Fruit fly (Drosophila melanogaster) whole organism, embryonic: ENCODE results near the gene Cdk5alpha.

Experiments used
- BtbVII ChIP-seq: fragments of 200-800 bp; sonication (Bioruptor generic); optimal IDR thresholded peaks from 3 replicates; lab custom pipeline; 2017; ENCODE audit warnings: missing biosample characterization, mild to moderate bottlenecking, missing genetic modification characterization
- Bteb2 ChIP-seq: fragments of 200-800 bp; sonication (Bioruptor generic); optimal IDR thresholded peaks from 2 replicates; lab custom pipeline; 2016; ENCODE audit warnings: missing biosample characterization, missing genetic modification characterization
- C15 ChIP-seq: fragments of 200-800 bp; sonication (Bioruptor generic); IDR thresholded peaks from 3 replicates; pipeline ENCODE4 v1.3.6; 2022; ENCODE audit warnings: missing biosample characterization, missing genetic modification characterization
- CG10147 ChIP-seq: fragments of 200-800 bp; sonication (Bioruptor generic); optimal IDR thresholded peaks from 2 replicates; lab custom pipeline; 2019; ENCODE audit warnings: missing biosample characterization, mild to moderate bottlenecking, missing genetic modification characterization, moderate library complexity
- CG10654 ChIP-seq: fragments of 200-800 bp; sonication (Bioruptor generic); optimal IDR thresholded peaks from 2 replicates; lab custom pipeline; 2016; ENCODE audit warnings: missing biosample characterization, missing genetic modification characterization
- CG12104 ChIP-seq: fragments of 200-800 bp; sonication (Bioruptor generic); optimal IDR thresholded peaks from 3 replicates; lab custom pipeline; 2016; ENCODE audit warnings: missing biosample characterization, missing genetic modification characterization
- CG12236 ChIP-seq: fragments of 200-800 bp; sonication (Bioruptor generic); optimal IDR thresholded peaks from 2 replicates; lab custom pipeline; 2016; ENCODE audit warnings: missing biosample characterization, missing genetic modification characterization
- CG13624 ChIP-seq: fragments of 200-800 bp; sonication (Bioruptor generic); optimal IDR thresholded peaks from 2 replicates; lab custom pipeline; 2016; ENCODE audit warnings: missing biosample characterization, missing genetic modification characterization
- CG15696 ChIP-seq: fragments of 200-800 bp; sonication (Bioruptor generic); optimal IDR thresholded peaks from 2 replicates; lab custom pipeline; 2019; ENCODE audit warnings: missing biosample characterization, mild to moderate bottlenecking, missing genetic modification characterization, moderate library complexity
- CG1602 ChIP-seq: fragments of 200-800 bp; sonication (Bioruptor generic); optimal IDR thresholded peaks from 3 replicates; lab custom pipeline; 2016; ENCODE audit warnings: missing biosample characterization, missing genetic modification characterization
- CG2889 ChIP-seq: fragments of 200-800 bp; sonication (Bioruptor generic); IDR thresholded peaks from 3 replicates; pipeline ENCODE4 v1.3.6; 2022; ENCODE audit warnings: missing biosample characterization, missing genetic modification characterization
- CG30403 ChIP-seq: fragments of 200-800 bp; sonication (Bioruptor generic); optimal IDR thresholded peaks from 3 replicates; lab custom pipeline; 2016; ENCODE audit warnings: missing biosample characterization, missing genetic modification characterization
- CG33213 ChIP-seq: fragments of 200-800 bp; sonication (Bioruptor generic); optimal IDR thresholded peaks from 3 replicates; lab custom pipeline; 2016; ENCODE audit warnings: missing biosample characterization, missing genetic modification characterization
- CG4617 ChIP-seq: fragments of 200-800 bp; sonication (Bioruptor generic); optimal IDR thresholded peaks from 3 replicates; lab custom pipeline; 2016; ENCODE audit warnings: missing biosample characterization, missing genetic modification characterization, borderline replicate concordance
- CG8924 ChIP-seq: fragments of 200-800 bp; optimal IDR thresholded peaks from 3 replicates; lab custom pipeline; 2019; ENCODE audit warnings: missing biosample characterization, mild to moderate bottlenecking, missing genetic modification characterization, moderate library complexity
- Camta ChIP-seq: fragments of 200-800 bp; sonication (Bioruptor generic); optimal IDR thresholded peaks from 2 replicates; lab custom pipeline; 2016; ENCODE audit warnings: missing biosample characterization, missing genetic modification characterization
- Deaf1 ChIP-seq: fragments of 200-800 bp; optimal IDR thresholded peaks from 3 replicates; lab custom pipeline; 2019; ENCODE audit warnings: missing biosample characterization, mild to moderate bottlenecking, missing genetic modification characterization, moderate library complexity
- Dfd ChIP-seq, 2 experiments: fragments of >200 bp; optimal IDR thresholded peaks; 2 replicates each; lab custom pipeline; 2017; ENCODE audit warnings: missing biosample characterization in 2 of 2, missing genetic modification characterization in 2 of 2
- Dll ChIP-seq: fragments of 200-800 bp; sonication (Bioruptor generic); IDR thresholded peaks from 4 replicates; pipeline ENCODE4 v1.3.6; 2022; ENCODE audit warnings: missing biosample characterization, missing genetic modification characterization; ENCODE audit not compliant: partially characterized antibody
- ERR ChIP-seq: fragments of 200-800 bp; sonication (Bioruptor generic); optimal IDR thresholded peaks from 2 replicates; lab custom pipeline; 2016; ENCODE audit warnings: missing biosample characterization, missing genetic modification characterization
- Ets65A ChIP-seq: fragments of 200-800 bp; sonication (Bioruptor generic); peaks from one replicate; lab custom pipeline; 2016; ENCODE audit warnings: missing biosample characterization, missing genetic modification characterization
- Ets97D ChIP-seq: fragments of 200-800 bp; sonication (Bioruptor generic); optimal IDR thresholded peaks from 3 replicates; lab custom pipeline; 2016; ENCODE audit warnings: missing biosample characterization, missing genetic modification characterization
- HLH4C ChIP-seq: fragments of 200-800 bp; sonication (Bioruptor generic); IDR thresholded peaks from 3 replicates; pipeline ENCODE4 v1.3.6; 2022; ENCODE audit warnings: missing biosample characterization, missing genetic modification characterization; ENCODE audit not compliant: partially characterized antibody
- cato ChIP-seq: fragments of 200-800 bp; sonication (Bioruptor generic); optimal IDR thresholded peaks from 2 replicates; lab custom pipeline; 2016; ENCODE audit warnings: missing biosample characterization, missing genetic modification characterization, borderline replicate concordance
- caup ChIP-seq: fragments of 200-800 bp; sonication (Bioruptor generic); optimal IDR thresholded peaks from 3 replicates; lab custom pipeline; 2017; ENCODE audit warnings: missing biosample characterization, mild to moderate bottlenecking, missing genetic modification characterization, moderate library complexity; ENCODE audit not compliant: severe bottlenecking
- crol ChIP-seq: fragments of 200-800 bp; sonication (Bioruptor generic); IDR thresholded peaks from 2 replicates; pipeline ENCODE4 v1.3.6; 2022; ENCODE audit warnings: missing biosample characterization, missing genetic modification characterization
- da ChIP-seq: fragments of 200-800 bp; sonication (Bioruptor generic); optimal IDR thresholded peaks from 2 replicates; lab custom pipeline; 2016; ENCODE audit warnings: missing biosample characterization, missing genetic modification characterization
- dan ChIP-seq: fragments of 200-800 bp; sonication (Bioruptor generic); IDR thresholded peaks from 2 replicates; pipeline ENCODE4 v1.3.6; 2022; ENCODE audit warnings: missing biosample characterization, missing genetic modification characterization
- dysf ChIP-seq: fragments of 200-800 bp; sonication (Bioruptor generic); IDR thresholded peaks from 3 replicates; pipeline ENCODE4 v1.3.6; 2022; ENCODE audit warnings: missing biosample characterization, missing genetic modification characterization
- esg ChIP-seq: fragments of 200-800 bp; sonication (Bioruptor generic); conservative IDR thresholded peaks from 2 replicates; pipeline ENCODE4 v1.3.6; 2022; ENCODE audit warnings: missing biosample characterization, missing genetic modification characterization
- grau ChIP-seq: fragments of 200-800 bp; optimal IDR thresholded peaks from 3 replicates; lab custom pipeline; 2019; ENCODE audit warnings: missing biosample characterization, mild to moderate bottlenecking, missing genetic modification characterization, moderate library complexity
- ham ChIP-seq: fragments of 200-800 bp; sonication (Bioruptor generic); IDR thresholded peaks from 2 replicates; pipeline ENCODE4 v1.3.6; 2022; ENCODE audit warnings: missing biosample characterization, missing genetic modification characterization
- hbn ChIP-seq: fragments of 200-800 bp; sonication (Bioruptor generic); IDR thresholded peaks from 2 replicates; pipeline ENCODE4 v1.3.6; 2022; ENCODE audit warnings: missing biosample characterization, missing genetic modification characterization; ENCODE audit not compliant: partially characterized antibody
- kay ChIP-seq: fragments of 200-800 bp; sonication (Bioruptor generic); optimal IDR thresholded peaks from 2 replicates; lab custom pipeline; 2016; ENCODE audit warnings: missing biosample characterization, missing genetic modification characterization
- lab ChIP-seq: fragments of 200-800 bp; sonication (Bioruptor generic); optimal IDR thresholded peaks from 3 replicates; lab custom pipeline; 2017; ENCODE audit warnings: missing biosample characterization, missing genetic modification characterization, mild to moderate bottlenecking, moderate library complexity, missing genetic modification reagents
- sd ChIP-seq: fragments of 200-800 bp; sonication (Bioruptor generic); optimal IDR thresholded peaks from 3 replicates; lab custom pipeline; 2018; ENCODE audit warnings: missing biosample characterization, mild to moderate bottlenecking, missing genetic modification characterization, moderate library complexity
- seq ChIP-seq: fragments of 200-800 bp; sonication (Bioruptor generic); IDR thresholded peaks from 2 replicates; pipeline ENCODE4 v1.3.6; 2022; ENCODE audit warnings: missing biosample characterization, missing genetic modification characterization
- sima ChIP-seq: fragments of 200-800 bp; sonication (Bioruptor generic); optimal IDR thresholded peaks from 2 replicates; lab custom pipeline; 2016; ENCODE audit warnings: missing biosample characterization, missing genetic modification characterization
- slp2 ChIP-seq: fragments of 200-800 bp; sonication (Bioruptor generic); optimal IDR thresholded peaks from 2 replicates; lab custom pipeline; 2016; ENCODE audit warnings: missing biosample characterization, missing genetic modification characterization
- sob ChIP-seq: fragments of 200-800 bp; sonication (Bioruptor generic); IDR thresholded peaks from 2 replicates; pipeline ENCODE4 v1.3.6; 2022; ENCODE audit warnings: missing biosample characterization, missing genetic modification characterization
- ssp ChIP-seq: fragments of 200-800 bp; sonication (Bioruptor generic); IDR thresholded peaks from 2 replicates; pipeline ENCODE4 v1.3.6; 2022; ENCODE audit warnings: missing biosample characterization, missing genetic modification characterization
- stwl ChIP-seq: fragments of 200-800 bp; sonication (Bioruptor generic); optimal IDR thresholded peaks from 3 replicates; lab custom pipeline; 2018; ENCODE audit warnings: missing biosample characterization, mild to moderate bottlenecking, missing genetic modification characterization, moderate library complexity
- sug ChIP-seq: fragments of 200-800 bp; optimal IDR thresholded peaks from 2 replicates; lab custom pipeline; 2019; ENCODE audit warnings: missing biosample characterization, mild to moderate bottlenecking, missing genetic modification characterization, moderate library complexity
- tna ChIP-seq: fragments of 200-800 bp; sonication (Bioruptor generic); IDR thresholded peaks from 2 replicates; pipeline ENCODE4 v1.3.6; 2022; ENCODE audit warnings: missing biosample characterization, missing genetic modification characterization; ENCODE audit not compliant: partially characterized antibody
- trem ChIP-seq: fragments of 200-800 bp; optimal IDR thresholded peaks from 3 replicates; lab custom pipeline; 2019; ENCODE audit warnings: missing biosample characterization, mild to moderate bottlenecking, missing genetic modification characterization, moderate library complexity
- tx ChIP-seq: fragments of 200-800 bp; sonication (Bioruptor generic); optimal IDR thresholded peaks from 2 replicates; lab custom pipeline; 2016; ENCODE audit warnings: missing biosample characterization, missing genetic modification characterization
- usp ChIP-seq: fragments of >200 bp; optimal IDR thresholded peaks from 2 replicates; lab custom pipeline; 2017; ENCODE audit warnings: missing biosample characterization, missing genetic modification characterization
- vfl ChIP-seq: fragments of 200-800 bp; sonication (Bioruptor generic); optimal IDR thresholded peaks from 2 replicates; lab custom pipeline; 2016; ENCODE audit warnings: missing biosample characterization, missing genetic modification characterization

Cdk5alpha gene

dm6 chr2L:10263343-10263744 lies 47.4 kb downstream of the Cdk5alpha start, which contains the start of gene Rsf1 (continued):
- TF ChIP-seq vfl (no peak), CG12104 (GFP tag; lab: Kevin White, UChicago) (no peak), CG8924 (tag; lab: Kevin White, UChicago) (no peak), CG4617 (GFP tag; lab: Kevin White, UChicago) (peak; percentile 62), slp2 (GFP tag; lab: Kevin White, UChicago) (no peak), ssp (GFP tag; lab: Robert Waterston, UW) (peak; percentile 81), Dfd (GFP tag; optimal IDR thresholded peaks at IDR 0.05; lab: Kevin White, UChicago) (no peak), crol (GFP tag; lab: Robert Waterston, UW) (no peak), Camta (GFP tag; lab: Kevin White, UChicago) (no peak), CG30403 (no peak), ham (GFP tag; lab: Robert Waterston, UW) (no peak), tna (GFP tag; lab: Robert Waterston, UW) (no peak)

dm6 chr2L:10261774-10262173 lies 49.0 kb downstream of the Cdk5alpha start:
- TF ChIP-seq CG12236 (no peak), Camta (GFP tag; lab: Kevin White, UChicago) (no peak), CG1602 (no peak), sob (GFP tag; lab: Robert Waterston, UW) (no peak), ERR (GFP tag; lab: Kevin White, UChicago) (no peak), kay (GFP tag; lab: Kevin White, UChicago) (no peak), CG10654 (GFP tag; lab: Kevin White, UChicago) (no peak), trem (tag; lab: Kevin White, UChicago) (no peak), esg (GFP tag; lab: Robert Waterston, UW) (no peak), dan (no peak), seq (GFP tag; lab: Robert Waterston, UW) (no peak)

- TF ChIP-seq CG15696 (tag; lab: Kevin White, UChicago), result peak; percentile 63
- TF ChIP-seq Deaf1, result no peak
- no peak for TF ChIP-seq lab
- no peak for TF ChIP-seq da
- peak; percentile 69 for TF ChIP-seq Ets97D (GFP tag; lab: Kevin White, UChicago)
- peak; percentile 75 for TF ChIP-seq Bteb2 (GFP tag; lab: Kevin White, UChicago)
- 0 out of 3 replicates have a peak, but pooled peaks have one; percentile 33 for TF ChIP-seq C15 (GFP tag; lab: Robert Waterston, UW)
- TF ChIP-seq sd (tag; lab: Kevin White, UChicago), result peak; percentile 4
- no peak for TF ChIP-seq CG2889
- TF ChIP-seq CG10147 (GFP tag; lab: Kevin White, UChicago), result peak; percentile 38
- no peak for TF ChIP-seq caup (GFP tag; lab: Kevin White, UChicago)
- TF ChIP-seq usp, result no peak
- TF ChIP-seq cato (GFP tag; lab: Kevin White, UChicago), result peak; percentile 67
- peak; percentile 94 for TF ChIP-seq HLH4C
- TF ChIP-seq dysf, result no peak; the same call in 2 of the 3 replicates
- TF ChIP-seq sima (GFP tag; lab: Kevin White, UChicago), result peak; percentile 28
- TF ChIP-seq Dll (GFP tag; lab: Robert Waterston, UW), result peak; percentile 84
- peak; percentile 95 for TF ChIP-seq Ets65A (GFP tag; lab: Kevin White, UChicago)
- TF ChIP-seq sug, result peak; percentile 57
- TF ChIP-seq stwl (tag; lab: Kevin White, UChicago), result peak; percentile 60
- peak; percentile 38 for TF ChIP-seq BtbVII
- TF ChIP-seq CG13624 (GFP tag; lab: Kevin White, UChicago), result peak; percentile 51
- TF ChIP-seq hbn (GFP tag; lab: Robert Waterston, UW), result peak; percentile 62
- TF ChIP-seq tx, result peak; percentile 64
- peak; percentile 63 for TF ChIP-seq grau (tag; lab: Kevin White, UChicago)
- peak; percentile 57 for TF ChIP-seq CG33213 (GFP tag; lab: Kevin White, UChicago)
These were observed 49.8 kb downstream of the Cdk5alpha start, which contains the start of gene Pten for dm6 chr2L:10260750-10261493. Pten (minus strand) TSS chr2L:10261049.
